Fruit fly (Drosophila melanogaster) whole organism, adult: ENCODE data around the gene CG14839.

Source experiments
- CG14711 ChIP-seq: fragments of 200-800 bp; sonication (Bioruptor generic); optimal IDR thresholded peaks from 2 replicates; lab custom pipeline; 2018; ENCODE audit warnings: missing biosample characterization, mild to moderate bottlenecking, missing genetic modification characterization, moderate library complexity
- CG7045 ChIP-seq: fragments of 200-800 bp; sonication (Bioruptor generic); optimal IDR thresholded peaks from 2 replicates; lab custom pipeline; 2017; ENCODE audit warnings: missing biosample characterization, mild to moderate bottlenecking, missing genetic modification characterization
- CG7101 ChIP-seq: fragments of 200-800 bp; sonication (Bioruptor generic); optimal IDR thresholded peaks from 2 replicates; lab custom pipeline; 2018; ENCODE audit warnings: missing biosample characterization, mild to moderate bottlenecking, missing genetic modification characterization, moderate library complexity
- Clk ChIP-seq: fragments of 200-800 bp; sonication (Bioruptor generic); optimal IDR thresholded peaks from 2 replicates; lab custom pipeline; 2017; ENCODE audit warnings: missing biosample characterization, missing genetic modification characterization
- Crg-1 ChIP-seq: fragments of 200-800 bp; sonication (Bioruptor generic); optimal IDR thresholded peaks from 2 replicates; lab custom pipeline; 2016; ENCODE audit warnings: missing biosample characterization, missing genetic modification characterization
- Hr96 ChIP-seq: fragments of 200-800 bp; sonication (Bioruptor generic); optimal IDR thresholded peaks from 2 replicates; lab custom pipeline; 2016; ENCODE audit warnings: missing biosample characterization, missing genetic modification characterization
- bab1 ChIP-seq: fragments of 200-800 bp; sonication (Bioruptor generic); optimal IDR thresholded peaks from 3 replicates; lab custom pipeline; 2019; ENCODE audit warnings: missing biosample characterization, mild to moderate bottlenecking, missing genetic modification characterization, moderate library complexity
- cnc ChIP-seq, 2 experiments: fragments of >200 bp; optimal IDR thresholded peaks; 2 replicates each; lab custom pipeline; 2017
- kay ChIP-seq: fragments of 200-800 bp; sonication (Bioruptor generic); peaks from one replicate; lab custom pipeline; 2016; ENCODE audit warnings: missing biosample characterization, missing genetic modification characterization, borderline replicate concordance
- ovo ChIP-seq: fragments of 200-800 bp; sonication (Bioruptor generic); optimal IDR thresholded peaks from 2 replicates; lab custom pipeline; 2016; ENCODE audit warnings: missing biosample characterization, missing genetic modification characterization
- toe ChIP-seq: fragments of 200-800 bp; sonication (Bioruptor generic); optimal IDR thresholded peaks from 2 replicates; lab custom pipeline; 2016; ENCODE audit warnings: missing biosample characterization, missing genetic modification characterization

DNA sequence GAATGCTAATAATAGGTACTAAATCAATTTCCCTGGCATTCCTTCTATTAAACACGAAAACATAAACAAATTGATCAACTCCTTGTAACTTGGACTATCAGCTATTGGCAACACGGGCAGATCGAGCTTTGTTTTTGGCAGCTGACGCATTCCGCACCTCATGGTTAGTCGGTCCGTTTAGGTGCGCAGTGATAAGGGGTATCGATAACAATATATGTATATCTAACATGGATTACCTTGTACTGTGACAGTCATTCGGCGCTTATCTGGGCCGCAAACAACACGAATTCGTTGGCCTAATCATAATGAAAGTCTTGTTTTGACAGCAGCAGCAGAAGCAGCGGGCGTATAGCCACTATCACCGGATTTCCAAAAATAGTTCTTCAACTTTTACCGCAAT, 25.8 kb downstream of the CG14839 start:
- TF ChIP-seq toe (GFP tag; lab: Kevin White, UChicago), result no peak
- no peak for TF ChIP-seq CG7045 (GFP tag; lab: Kevin White, UChicago)
- TF ChIP-seq ovo, result no peak
- TF ChIP-seq Crg-1, result no peak
- no peak for TF ChIP-seq bab1 (GFP tag; lab: Kevin White, UChicago)
- TF ChIP-seq CG7101 (tag; lab: Kevin White, UChicago), result no peak
- TF ChIP-seq kay (GFP tag; lab: Kevin White, UChicago), result peak; percentile 46
- no peak for TF ChIP-seq CG14711
- TF ChIP-seq Clk (GFP tag; lab: Kevin White, UChicago), result no peak
- TF ChIP-seq Hr96, result no peak
- TF ChIP-seq cnc (optimal IDR thresholded peaks at IDR 0.05; lab: Kevin White, UChicago), result no peak
